Worm (Caenorhabditis elegans): ENCODE measurements around the gene srx-31.

- TF ChIP-seq B0310.2 (tag; optimal IDR thresholded peaks at IDR 0.05) = no peak
- no peak for TF ChIP-seq hnd-1 (tag; optimal IDR thresholded peaks at IDR 0.05)
- TF ChIP-seq ets-7 (tag; optimal IDR thresholded peaks at IDR 0.05) = no peak
- TF ChIP-seq ama-1 (optimal IDR thresholded peaks at IDR 0.05) = no peak
- no peak for TF ChIP-seq scrt-1 (GFP tag; IDR thresholded peaks at IDR 0.05)
- no peak for TF ChIP-seq aly-1 (tag; optimal IDR thresholded peaks at IDR 0.05)
- TF ChIP-seq flt-1 (GFP tag; IDR thresholded peaks at IDR 0.05) = no peak
- no peak for TF ChIP-seq tra-4 (tag; optimal IDR thresholded peaks at IDR 0.05)
Observed at ce11 chrV:802726-803125, 20.1 kb downstream of the srx-31 start.
